Fruit fly (Drosophila melanogaster) whole organism, adult: ENCODE measurements around the gene CG9040.

ENCODE experiments used
- CG14711 ChIP-seq: fragments of 200-800 bp; sonication (Bioruptor generic); optimal IDR thresholded peaks from 2 replicates; lab custom pipeline; 2018; ENCODE audit warnings: missing biosample characterization, mild to moderate bottlenecking, missing genetic modification characterization, moderate library complexity
- CG1620 ChIP-seq: fragments of 200-800 bp; sonication (Bioruptor generic); optimal IDR thresholded peaks from 2 replicates; lab custom pipeline; 2016; ENCODE audit warnings: missing biosample characterization, missing genetic modification characterization
- CG5204 ChIP-seq: fragments of 200-800 bp; sonication (Bioruptor generic); optimal IDR thresholded peaks from 2 replicates; lab custom pipeline; 2016; ENCODE audit warnings: missing biosample characterization, missing genetic modification characterization
- Clk ChIP-seq: fragments of 200-800 bp; sonication (Bioruptor generic); optimal IDR thresholded peaks from 2 replicates; lab custom pipeline; 2017; ENCODE audit warnings: missing biosample characterization, missing genetic modification characterization
- Mnt ChIP-seq: fragments of 200-800 bp; sonication (Bioruptor generic); optimal IDR thresholded peaks from 2 replicates; lab custom pipeline; 2016; ENCODE audit warnings: missing biosample characterization, mild to moderate bottlenecking, missing genetic modification characterization
- cnc ChIP-seq, 2 experiments: fragments of >200 bp; optimal IDR thresholded peaks; 2 replicates each; lab custom pipeline; 2017
- tj ChIP-seq: fragments of 200-800 bp; sonication (Bioruptor generic); optimal IDR thresholded peaks from 3 replicates; lab custom pipeline; 2017; ENCODE audit warnings: missing biosample characterization, mild to moderate bottlenecking, missing genetic modification characterization, moderate library complexity

DNA sequence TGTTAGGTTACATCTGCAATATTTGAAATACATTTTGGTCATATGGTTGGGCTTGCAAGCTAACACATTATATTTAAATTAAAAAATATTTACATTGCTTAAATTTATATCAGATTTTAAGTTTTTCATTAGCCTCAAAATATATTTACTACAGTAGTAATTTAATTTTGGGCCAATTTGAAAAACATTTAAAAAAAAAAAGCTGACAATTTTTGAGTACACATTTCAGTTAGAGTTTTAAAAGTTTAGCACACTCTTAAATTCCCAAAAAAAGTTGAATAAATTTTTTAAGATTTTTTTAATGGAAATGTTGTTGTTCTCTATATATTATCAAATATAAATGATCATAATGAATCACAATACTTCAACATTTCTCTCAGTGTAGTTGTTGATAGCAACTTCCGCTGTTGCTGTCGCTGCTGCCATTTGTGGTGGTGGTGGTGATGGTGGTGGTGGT, 30.4 kb upstream of the CG9040 start:
- no peak for TF ChIP-seq CG1620 (GFP tag; lab: Kevin White, UChicago)
- TF ChIP-seq cnc (optimal IDR thresholded peaks at IDR 0.05; lab: Kevin White, UChicago) = no peak
- TF ChIP-seq CG14711 (tag; lab: Kevin White, UChicago) = peak; percentile 13
- no peak for TF ChIP-seq Mnt
- TF ChIP-seq Clk (GFP tag; lab: Kevin White, UChicago) = no peak
- no peak for TF ChIP-seq CG5204 (GFP tag; lab: Kevin White, UChicago)
- TF ChIP-seq tj (GFP tag; lab: Kevin White, UChicago) = no peak
